Worm (Caenorhabditis elegans): ENCODE data around the gene Y51H4A.6.
A peak's percentile ranks its signal among the peaks of the same experiment; 100 is the strongest.

Y51H4A.6 gene

ce11 chrIV:16533361-16533760 is at the start of gene Y51H4A.6:
TSS of gene Y51H4A.6 (plus strand) at chrIV:16533661.
- TF ChIP-seq nhr-11 (tag; optimal IDR thresholded peaks at IDR 0.05): no peak
- no peak for TF ChIP-seq nhr-237 (tag; optimal IDR thresholded peaks at IDR 0.05)
- no peak for TF ChIP-seq nhr-90 (tag; optimal IDR thresholded peaks at IDR 0.05; ENCODE audit: poor library complexity)
- no peak for TF ChIP-seq ceh-88 (GFP tag; IDR thresholded peaks at IDR 0.05)
- TF ChIP-seq ets-5 (GFP tag; IDR thresholded peaks at IDR 0.05): no peak
- TF ChIP-seq Y116A8C.19 (tag; optimal IDR thresholded peaks at IDR 0.05; ENCODE audit: borderline replicate concordance): no peak

DNA sequence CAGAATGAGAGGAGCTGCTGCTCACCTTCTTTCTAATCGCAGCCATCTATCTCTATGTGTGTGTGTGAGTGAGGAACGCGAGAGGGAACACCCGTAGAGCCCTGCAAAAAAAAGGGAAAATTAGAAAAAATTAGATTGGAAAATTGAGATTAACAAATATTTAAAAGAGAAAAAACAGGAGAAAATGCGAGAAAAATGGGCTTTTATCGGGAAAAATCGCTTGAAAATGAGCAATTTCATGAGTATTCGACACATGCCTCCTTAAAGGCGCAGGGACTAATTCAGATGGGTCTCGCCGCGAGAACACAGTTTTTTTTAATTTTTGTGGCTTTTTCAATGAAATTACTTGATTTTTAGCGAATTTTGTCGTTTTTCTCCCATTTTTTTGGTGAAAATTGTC is 44.5 kb upstream of the Y51H4A.6 start, which contains the start of gene rho-1:
rho-1 (minus strand) TSS at position 101 of the 400 bp plus-strand sequence.
- no peak for TF ChIP-seq irx-1 (tag; optimal IDR thresholded peaks at IDR 0.05)
- no peak for TF ChIP-seq pqm-1 (tag; optimal IDR thresholded peaks at IDR 0.05)
- TF ChIP-seq lin-35 (GFP tag; optimal IDR thresholded peaks at IDR 0.05): no peak
- no peak for TF ChIP-seq aly-2 (tag; optimal IDR thresholded peaks at IDR 0.05)
- no peak for TF ChIP-seq unc-30 (tag; optimal IDR thresholded peaks at IDR 0.05)

DNA sequence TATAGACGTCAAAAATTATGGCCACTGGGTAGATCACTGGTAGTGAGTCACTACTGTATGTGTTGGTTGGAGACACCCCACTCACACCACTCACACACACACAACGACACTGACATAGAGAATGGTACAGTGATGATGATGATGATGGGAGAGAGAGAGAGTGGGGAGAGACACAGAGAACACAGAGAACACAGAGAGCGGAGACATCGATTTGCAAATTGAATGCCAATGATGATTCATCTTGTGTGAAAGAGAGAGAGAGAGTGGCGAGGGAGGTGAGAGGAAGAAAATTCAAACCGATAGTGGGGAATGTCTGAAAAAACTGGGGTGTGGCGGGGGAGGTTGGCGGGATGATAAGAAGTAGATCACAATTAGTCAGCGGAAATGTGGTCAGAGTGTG is 43.5 kb upstream of the Y51H4A.6 start:
- TF ChIP-seq grh-1 (GFP tag; IDR thresholded peaks at IDR 0.05): no peak
- peak; percentile 65 for TF ChIP-seq nhr-71 (tag; optimal IDR thresholded peaks at IDR 0.05)
- TF ChIP-seq fos-1 (tag; optimal IDR thresholded peaks at IDR 0.05): peak; percentile 97
- TF ChIP-seq zip-4 (GFP tag; optimal IDR thresholded peaks at IDR 0.05): no peak
- TF ChIP-seq unc-86 (tag; optimal IDR thresholded peaks at IDR 0.05): no peak
- TF ChIP-seq jun-1 (tag; optimal IDR thresholded peaks at IDR 0.05): peak; percentile 86
- no peak for TF ChIP-seq nhr-237 (tag; optimal IDR thresholded peaks at IDR 0.05)
- peak; percentile 43 for TF ChIP-seq blmp-1 (tag; optimal IDR thresholded peaks at IDR 0.05)
- TF ChIP-seq lin-35 (GFP tag; optimal IDR thresholded peaks at IDR 0.05): peak in 1 of 2 experiments; percentile 66
- peak; percentile 52 for TF ChIP-seq nhr-20 (tag; optimal IDR thresholded peaks at IDR 0.05)
- peak; percentile 71 for TF ChIP-seq skn-1 (tag; optimal IDR thresholded peaks at IDR 0.05)
- TF ChIP-seq C16A3.4 (tag; optimal IDR thresholded peaks at IDR 0.05): peak; percentile 15
- TF ChIP-seq lin-13 (GFP tag; optimal IDR thresholded peaks at IDR 0.05): peak; percentile 14
- TF ChIP-seq ama-1 (optimal IDR thresholded peaks at IDR 0.05): peak; percentile 11
- no peak for TF ChIP-seq unc-98 (GFP tag; IDR thresholded peaks at IDR 0.05)
- peak; percentile 70 for TF ChIP-seq snu-23 (GFP tag; optimal IDR thresholded peaks at IDR 0.05)
- peak; percentile 38 to 52 for TF ChIP-seq lsy-2 (tag; optimal IDR thresholded peaks at IDR 0.05)
- TF ChIP-seq pag-3 (tag; optimal IDR thresholded peaks at IDR 0.05; ENCODE audit: borderline replicate concordance, insufficient read depth): no peak
- no peak for TF ChIP-seq unc-62 (GFP tag; optimal IDR thresholded peaks at IDR 0.05)
- TF ChIP-seq ztf-4 (tag; optimal IDR thresholded peaks at IDR 0.05): peak; percentile 14
- peak; percentile 21 to 44 for TF ChIP-seq efl-1 (optimal IDR thresholded peaks at IDR 0.05)
- TF ChIP-seq efl-1 (GFP tag; optimal IDR thresholded peaks at IDR 0.05 in 1 of 2): peak; percentile 26 to 78
- TF ChIP-seq ceh-90 (tag; optimal IDR thresholded peaks at IDR 0.05): no peak
- TF ChIP-seq swsn-7 (tag; optimal IDR thresholded peaks at IDR 0.05): peak; percentile 41
- peak; percentile 85 for TF ChIP-seq nhr-85 (tag)
- TF ChIP-seq lin-15B (tag; optimal IDR thresholded peaks at IDR 0.05): no peak
- TF ChIP-seq nhr-90 (tag; optimal IDR thresholded peaks at IDR 0.05; ENCODE audit: poor library complexity): peak; percentile 61
- peak in 2 of 3 experiments; percentile 16 to 33 for TF ChIP-seq dpl-1 (GFP tag; optimal IDR thresholded peaks at IDR 0.05)
- peak; percentile 28 for TF ChIP-seq xbp-1 (tag; optimal IDR thresholded peaks at IDR 0.05)
- peak; percentile 75 for TF ChIP-seq lin-14 (GFP tag; optimal IDR thresholded peaks at IDR 0.05)
- TF ChIP-seq ceh-82 (tag; optimal IDR thresholded peaks at IDR 0.05): peak in 2 of 3 experiments; percentile 34 to 42
- TF ChIP-seq unc-30 (tag; optimal IDR thresholded peaks at IDR 0.05): no peak
- TF ChIP-seq nhr-47 (tag; optimal IDR thresholded peaks at IDR 0.05): peak; percentile 29
- peak; percentile 48 for TF ChIP-seq rnt-1 (tag; optimal IDR thresholded peaks at IDR 0.05)
- peak; percentile 69 for TF ChIP-seq mep-1 (tag; optimal IDR thresholded peaks at IDR 0.05)
- peak; percentile 31 for TF ChIP-seq nhr-19 (GFP tag; conservative IDR thresholded peaks at IDR 0.05)
- peak; percentile 7 for TF ChIP-seq tbx-2 (tag; optimal IDR thresholded peaks at IDR 0.05)

Data from whole organism, L1 larva.